Fruit fly (Drosophila melanogaster): ENCODE data around the gene ymp.
A peak's percentile ranks its signal among the peaks of the same experiment; 100 is the strongest.

Gene ymp

DNA sequence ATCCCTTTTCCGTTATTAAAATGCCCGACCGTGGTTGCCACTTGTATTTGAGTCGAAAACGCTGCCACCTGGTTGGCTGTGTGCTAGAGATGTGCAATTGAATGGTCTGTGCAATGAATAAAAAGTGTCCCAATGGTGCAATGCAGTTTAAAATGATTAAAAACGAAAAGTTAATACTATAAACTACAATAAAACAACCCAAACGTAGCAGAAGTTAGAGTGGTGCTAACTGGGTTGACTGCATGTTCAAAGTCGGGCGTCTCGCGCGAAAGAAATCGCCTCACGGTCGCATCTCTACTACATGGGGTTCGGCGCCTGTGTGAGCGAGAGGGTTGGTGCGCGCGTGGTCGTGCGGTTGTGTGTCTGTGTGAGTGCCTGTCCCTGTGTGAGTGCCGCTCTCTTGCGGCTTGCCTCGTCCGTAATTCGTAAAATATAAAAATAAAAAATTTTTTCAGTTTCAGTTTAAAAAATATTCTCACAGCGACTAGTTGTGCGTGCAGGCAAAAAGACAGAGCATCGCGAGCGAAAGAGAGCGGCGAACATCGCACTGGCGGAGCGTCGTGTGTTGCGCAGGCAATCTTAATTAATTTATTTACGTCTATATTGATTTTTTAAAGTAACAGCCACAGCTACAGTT, 38.1 kb upstream of the ymp start (continued):
- TF ChIP-seq CG6272 (GFP tag; IDR thresholded peaks at IDR 0.05), result peak; percentile 93
- peak; percentile 45 for TF ChIP-seq pfk (GFP tag; optimal IDR thresholded peaks at IDR 0.05)
- TF ChIP-seq ftz-f1 (GFP tag; optimal IDR thresholded peaks at IDR 0.05), result peak; percentile 81
- TF ChIP-seq slbo (GFP tag; IDR thresholded peaks at IDR 0.05), result peak; percentile 96
- TF ChIP-seq CG17328 (GFP tag; IDR thresholded peaks at IDR 0.05), result peak; percentile 90
- peak; percentile 80 for TF ChIP-seq odd (GFP tag; optimal IDR thresholded peaks at IDR 0.05)
- TF ChIP-seq CG31441 (GFP tag; IDR thresholded peaks at IDR 0.05), result peak; percentile 89
- peak; percentile 85 for TF ChIP-seq E2f1 (GFP tag; IDR thresholded peaks at IDR 0.05)
- peak; percentile 78 for TF ChIP-seq Rx (GFP tag; IDR thresholded peaks at IDR 0.05)
- TF ChIP-seq CG11560 (tag; IDR thresholded peaks at IDR 0.05), result peak; percentile 85
- TF ChIP-seq seq (GFP tag; IDR thresholded peaks at IDR 0.05), result peak; percentile 93
- TF ChIP-seq CG17385 (GFP tag; optimal IDR thresholded peaks at IDR 0.05), result peak; percentile 85
- TF ChIP-seq run (tag; optimal IDR thresholded peaks at IDR 0.05), result peak; percentile 77
- TF ChIP-seq CG32767 (GFP tag; IDR thresholded peaks at IDR 0.05), result peak; percentile 83
- peak; percentile 86 for TF ChIP-seq Sry-β (GFP tag; optimal IDR thresholded peaks at IDR 0.05)
- peak; percentile 65 for TF ChIP-seq Spps (tag; optimal IDR thresholded peaks at IDR 0.05)
- peak; percentile 91 for TF ChIP-seq CG11456 (GFP tag; IDR thresholded peaks at IDR 0.05)
- peak; percentile 96 for TF ChIP-seq tx (GFP tag; optimal IDR thresholded peaks at IDR 0.05)
- TF ChIP-seq pita (GFP tag; optimal IDR thresholded peaks at IDR 0.05), result no peak
- TF ChIP-seq Dip2 (GFP tag; IDR thresholded peaks at IDR 0.05), result peak; percentile 54; the same call in 1 of the 2 replicates
- peak in 1 of 2 experiments; percentile 62 for TF ChIP-seq crp (GFP tag; optimal IDR thresholded peaks at IDR 0.05)
- TF ChIP-seq nmo (GFP tag; optimal IDR thresholded peaks at IDR 0.05), result peak; percentile 96
- TF ChIP-seq CG1792 (GFP tag; optimal IDR thresholded peaks at IDR 0.05), result peak; percentile 93
- no peak for TF ChIP-seq cad (GFP tag; optimal IDR thresholded peaks at IDR 0.05)
- TF ChIP-seq MBD-R2 (GFP tag; IDR thresholded peaks at IDR 0.05), result peak; percentile 84
- TF ChIP-seq lov (optimal IDR thresholded peaks at IDR 0.05), result no peak
- peak; percentile 71; the same call in 1 of the 3 replicates for TF ChIP-seq lov (GFP tag; IDR thresholded peaks at IDR 0.05)
- peak; percentile 57 for TF ChIP-seq CG3995 (GFP tag; optimal IDR thresholded peaks at IDR 0.05)
- peak; percentile 52 for TF ChIP-seq Ravus (GFP tag; IDR thresholded peaks at IDR 0.05)
- peak; percentile 90 for TF ChIP-seq Ssrp (tag; optimal IDR thresholded peaks at IDR 0.05)
- TF ChIP-seq Hr78 (GFP tag; optimal IDR thresholded peaks at IDR 0.05), result peak in 1 of 2 experiments; percentile 45
- peak; percentile 87 for TF ChIP-seq crc (GFP tag; optimal IDR thresholded peaks at IDR 0.05)
- peak; percentile 94 for TF ChIP-seq Dbx (GFP tag; IDR thresholded peaks at IDR 0.05)
- TF ChIP-seq caup (GFP tag; optimal IDR thresholded peaks at IDR 0.05; ENCODE audit: severe bottlenecking), result peak; percentile 91
- peak; percentile 87 for TF ChIP-seq luna (GFP tag; optimal IDR thresholded peaks at IDR 0.05)
- TF ChIP-seq en (GFP tag; optimal IDR thresholded peaks at IDR 0.05), result peak; percentile 83
- peak; percentile 65; the same call in 1 of the 3 replicates for TF ChIP-seq mld (GFP tag; IDR thresholded peaks at IDR 0.05; ENCODE audit: partially characterized antibody)
- TF ChIP-seq pros (GFP tag; optimal IDR thresholded peaks at IDR 0.05), result peak; percentile 34
- TF ChIP-seq psq (GFP tag; optimal IDR thresholded peaks at IDR 0.05), result peak; percentile 83
- peak; percentile 63; the same call in 1 of the 2 replicates for TF ChIP-seq Awh (GFP tag; IDR thresholded peaks at IDR 0.05)
- peak; percentile 88 for TF ChIP-seq CG10267 (tag; optimal IDR thresholded peaks at IDR 0.05)
- TF ChIP-seq CG9727 (GFP tag; optimal IDR thresholded peaks at IDR 0.05), result peak; percentile 92
- peak; percentile 85 for TF ChIP-seq dmrt99B (tag; optimal IDR thresholded peaks at IDR 0.05)
- TF ChIP-seq Drgx (GFP tag; IDR thresholded peaks at IDR 0.05), result peak; percentile 69
- TF ChIP-seq H2.0 (GFP tag; IDR thresholded peaks at IDR 0.05), result peak; percentile 91
- TF ChIP-seq CG3407 (GFP tag; optimal IDR thresholded peaks at IDR 0.05), result peak; percentile 77
- TF ChIP-seq Oaz (GFP tag; IDR thresholded peaks at IDR 0.05), result peak; percentile 82; the same call in 1 of the 2 replicates
- TF ChIP-seq zen2 (GFP tag; IDR thresholded peaks at IDR 0.05; ENCODE audit: partially characterized antibody), result 0 out of 3 replicates have a peak, but pooled peaks have one; percentile 66
- TF ChIP-seq Lim3 (GFP tag; IDR thresholded peaks at IDR 0.05), result peak; percentile 73
- TF ChIP-seq Kr (GFP tag; optimal IDR thresholded peaks at IDR 0.05), result peak; percentile 74

Measured in whole organism, embryonic.